Fruit fly (Drosophila melanogaster): ENCODE measurements around the gene CG1503.

Gene CG1503

DNA sequence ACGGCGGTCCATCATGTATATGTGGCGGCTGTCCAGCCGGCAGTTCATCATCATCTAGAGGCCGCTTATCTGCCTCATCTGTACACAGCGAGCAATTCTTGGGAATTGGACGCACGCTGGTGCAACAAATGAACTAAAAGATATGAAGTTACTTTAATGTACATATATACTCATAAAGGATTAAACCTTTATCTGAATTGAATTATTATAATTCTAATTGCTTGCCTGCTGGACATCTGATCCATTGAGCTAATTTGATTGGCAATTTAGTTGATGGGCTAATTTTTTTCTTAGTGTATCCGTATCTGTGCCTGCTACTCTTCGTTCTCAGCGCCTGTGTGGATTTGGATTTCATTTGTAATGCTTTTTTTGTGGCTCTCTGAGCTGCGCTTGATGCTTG lies 33.2 kb downstream of the CG1503 start (continued):
- TF ChIP-seq ey (GFP tag; optimal IDR thresholded peaks at IDR 0.05), result peak; percentile 86

DNA sequence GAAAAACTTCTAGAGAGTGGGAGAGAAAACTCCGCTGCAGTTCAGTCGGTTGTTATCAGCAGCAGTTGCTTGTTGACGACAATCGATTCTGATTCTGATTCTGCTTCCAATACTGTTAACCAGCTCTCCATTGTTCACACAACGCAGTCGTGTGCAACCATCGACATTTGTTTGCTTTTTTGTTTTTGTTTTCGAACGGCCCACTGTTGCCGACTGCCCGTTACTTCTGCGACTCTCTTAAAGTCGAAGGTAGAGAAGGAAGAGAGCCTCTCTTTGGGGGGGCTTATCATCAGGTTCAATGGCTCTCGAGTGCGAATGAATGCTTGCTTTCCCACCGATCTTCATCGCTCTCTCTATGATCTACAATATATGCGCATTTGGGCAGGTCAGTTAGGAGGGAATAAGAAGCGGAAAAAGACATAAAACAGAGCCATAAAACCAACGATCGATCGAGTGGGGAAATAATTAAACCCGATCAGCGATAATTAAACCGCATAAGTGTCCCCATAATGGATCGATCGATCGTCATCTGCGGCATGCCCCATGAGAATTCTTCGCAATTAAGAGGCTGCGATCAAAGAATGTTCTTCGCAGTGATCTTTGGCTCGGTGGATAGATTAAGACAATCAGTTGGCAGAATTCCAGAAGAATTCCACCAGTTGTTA lies 34.3 kb downstream of the CG1503 start:
- TF ChIP-seq Dif (GFP tag; optimal IDR thresholded peaks at IDR 0.05; ENCODE audit: partially characterized antibody) (peak; percentile 38), woc (GFP tag; optimal IDR thresholded peaks at IDR 0.05) (no peak), dl (GFP tag; optimal IDR thresholded peaks at IDR 0.05; ENCODE audit: insufficient read depth in 1 of 2, partially characterized antibody in 2 of 2) (peak in 1 of 2 experiments; percentile 67), dsf (GFP tag; optimal IDR thresholded peaks at IDR 0.05; ENCODE audit: borderline replicate concordance) (no peak), usp (GFP tag; optimal IDR thresholded peaks at IDR 0.05) (no peak), HLH106 (tag; optimal IDR thresholded peaks at IDR 0.05) (no peak), br (GFP tag; optimal IDR thresholded peaks at IDR 0.05) (peak; percentile 50), Jra (GFP tag; optimal IDR thresholded peaks at IDR 0.05) (no peak), rgr (GFP tag; optimal IDR thresholded peaks at IDR 0.05) (peak; percentile 8), Abd-B (GFP tag; optimal IDR thresholded peaks at IDR 0.05) (no peak), tai (GFP tag; optimal IDR thresholded peaks at IDR 0.05) (no peak), dmrt93B (GFP tag; optimal IDR thresholded peaks at IDR 0.05) (no peak), brk (GFP tag; optimal IDR thresholded peaks at IDR 0.05) (no peak), Myc (optimal IDR thresholded peaks at IDR 0.05) (no peak), Hnf4 (GFP tag; optimal IDR thresholded peaks at IDR 0.05) (no peak), N (GFP tag; optimal IDR thresholded peaks at IDR 0.05) (no peak), GATAd (GFP tag; optimal IDR thresholded peaks at IDR 0.05) (no peak), ey (GFP tag; optimal IDR thresholded peaks at IDR 0.05) (no peak), sv (GFP tag; optimal IDR thresholded peaks at IDR 0.05) (no peak), OdsH (GFP tag; optimal IDR thresholded peaks at IDR 0.05) (no peak), foxo (GFP tag; optimal IDR thresholded peaks at IDR 0.05) (no peak), CrebA (GFP tag; optimal IDR thresholded peaks at IDR 0.05; ENCODE audit: borderline replicate concordance) (peak; percentile 26), psq (GFP tag; optimal IDR thresholded peaks at IDR 0.05) (peak; percentile 46), CG32264 (GFP tag; optimal IDR thresholded peaks at IDR 0.05) (no peak), pan (optimal IDR thresholded peaks at IDR 0.05) (no peak), fru (GFP tag; optimal IDR thresholded peaks at IDR 0.05) (peak; percentile 53), sage (GFP tag; optimal IDR thresholded peaks at IDR 0.05) (no peak), Hr78 (GFP tag; optimal IDR thresholded peaks at IDR 0.05) (no peak), lola (GFP tag; optimal IDR thresholded peaks at IDR 0.05) (no peak), Mio (GFP tag; optimal IDR thresholded peaks at IDR 0.05) (no peak), Dfd (GFP tag; optimal IDR thresholded peaks at IDR 0.05) (no peak), CG9705 (GFP tag; optimal IDR thresholded peaks at IDR 0.05) (no peak), jim (GFP tag; optimal IDR thresholded peaks at IDR 0.05) (no peak), Sp1 (GFP tag; optimal IDR thresholded peaks at IDR 0.05) (no peak), Rel (GFP tag; optimal IDR thresholded peaks at IDR 0.05) (no peak), Rel (tag; optimal IDR thresholded peaks at IDR 0.05) (peak; percentile 55), Vsx2 (GFP tag; optimal IDR thresholded peaks at IDR 0.05; ENCODE audit: partially characterized antibody) (no peak), h (GFP tag; optimal IDR thresholded peaks at IDR 0.05) (peak; percentile 38), Hr83 (GFP tag; optimal IDR thresholded peaks at IDR 0.05; ENCODE audit: poor library complexity, severe bottlenecking) (peak; percentile 7)

- no peak for TF ChIP-seq Sp1 (GFP tag; optimal IDR thresholded peaks at IDR 0.05)
- peak; percentile 1 for TF ChIP-seq tai (GFP tag; optimal IDR thresholded peaks at IDR 0.05)
- TF ChIP-seq fru (GFP tag; optimal IDR thresholded peaks at IDR 0.05), result peak; percentile 8
- TF ChIP-seq dmrt93B (GFP tag; optimal IDR thresholded peaks at IDR 0.05), result peak; percentile 22
- no peak for TF ChIP-seq woc (GFP tag; optimal IDR thresholded peaks at IDR 0.05)
- TF ChIP-seq jim (GFP tag; optimal IDR thresholded peaks at IDR 0.05), result no peak
- peak; percentile 6 for TF ChIP-seq psq (GFP tag; optimal IDR thresholded peaks at IDR 0.05)
- TF ChIP-seq foxo (GFP tag; optimal IDR thresholded peaks at IDR 0.05), result peak in 1 of 2 experiments; percentile 19
- TF ChIP-seq brk (GFP tag; optimal IDR thresholded peaks at IDR 0.05), result peak; percentile 33
Measured at dm6 chrX:21067908-21068307, 38.3 kb downstream of the CG1503 start.
